Worm (Caenorhabditis elegans): ENCODE data around the gene fbxa-56.
A peak's percentile ranks its signal among the peaks of the same experiment; 100 is the strongest.

The fbxa-56 gene

ce11 chrIII:978889-979288, 41.0 kb upstream of the fbxa-56 start:
- no peak for TF ChIP-seq chd-7 (tag; optimal IDR thresholded peaks at IDR 0.05)
- TF ChIP-seq dox-1 (GFP tag; IDR thresholded peaks at IDR 0.05), result peak; percentile 58
- TF ChIP-seq dpff-1 (tag; optimal IDR thresholded peaks at IDR 0.05), result no peak
- TF ChIP-seq let-526 (GFP tag; IDR thresholded peaks at IDR 0.05), result no peak
- TF ChIP-seq rpc-1 (optimal IDR thresholded peaks at IDR 0.05), result no peak
- peak; percentile 38 for TF ChIP-seq rpc-1 (tag; optimal IDR thresholded peaks at IDR 0.05)
- TF ChIP-seq tbp1 (GFP tag; optimal IDR thresholded peaks at IDR 0.05), result peak; percentile 53
- no peak for TF ChIP-seq dpl-1 (GFP tag; optimal IDR thresholded peaks at IDR 0.05)
- TF ChIP-seq B0261.1 (tag; optimal IDR thresholded peaks at IDR 0.05), result peak; percentile 27
- TF ChIP-seq zfh-2 (GFP tag; conservative IDR thresholded peaks at IDR 0.05), result peak; percentile 83
- TF ChIP-seq egrh-3 (GFP tag; IDR thresholded peaks at IDR 0.05), result peak; percentile 52; the same call in 1 of the 2 replicates

DNA sequence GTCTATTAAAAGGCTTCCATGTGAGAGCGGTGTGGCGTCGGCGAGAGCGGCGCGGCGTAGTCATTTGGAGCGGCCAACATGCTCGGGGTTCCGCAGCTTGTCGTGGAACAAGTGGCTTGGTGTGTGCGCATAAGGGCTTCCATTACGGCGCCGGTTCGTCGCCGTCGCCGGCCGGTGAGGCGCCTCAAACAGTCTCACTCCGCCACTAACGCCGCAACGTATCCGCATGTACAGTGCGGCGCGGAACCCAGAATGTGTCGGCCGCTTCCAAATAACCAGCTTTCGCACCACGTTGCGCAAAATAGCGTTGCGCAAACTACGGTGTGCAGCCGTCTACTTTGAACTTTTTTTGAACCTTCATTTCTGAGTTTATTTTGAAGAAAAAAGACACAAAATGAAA, 33.1 kb upstream of the fbxa-56 start:
- no peak for TF ChIP-seq rpc-1 (optimal IDR thresholded peaks at IDR 0.05)
- TF ChIP-seq rpc-1 (tag; optimal IDR thresholded peaks at IDR 0.05), result no peak
- peak; percentile 84 for TF ChIP-seq zfh-2 (GFP tag; conservative IDR thresholded peaks at IDR 0.05)
- no peak for TF ChIP-seq B0019.2 (GFP tag; conservative IDR thresholded peaks at IDR 0.05)
- no peak for TF ChIP-seq F22D6.2 (tag; optimal IDR thresholded peaks at IDR 0.05)
- TF ChIP-seq F57A8.1 (GFP tag; optimal IDR thresholded peaks at IDR 0.05), result no peak
- no peak for TF ChIP-seq Y53G8AR.9 (GFP tag; conservative IDR thresholded peaks at IDR 0.05)
- TF ChIP-seq athp-1 (tag; optimal IDR thresholded peaks at IDR 0.05), result no peak
- no peak for TF ChIP-seq B0261.1 (tag; optimal IDR thresholded peaks at IDR 0.05)
- TF ChIP-seq snpc-3.4 (tag; optimal IDR thresholded peaks at IDR 0.05), result no peak
- TF ChIP-seq aptf-2 (GFP tag; conservative IDR thresholded peaks at IDR 0.05), result no peak
- TF ChIP-seq F52B5.7 (tag; optimal IDR thresholded peaks at IDR 0.05), result no peak
- no peak for TF ChIP-seq chd-7 (tag; optimal IDR thresholded peaks at IDR 0.05)
- no peak for TF ChIP-seq F37B4.10 (GFP tag; IDR thresholded peaks at IDR 0.05)
- TF ChIP-seq snpc-1.1 (tag; optimal IDR thresholded peaks at IDR 0.05; ENCODE audit: insufficient read depth), result peak; percentile 43
- TF ChIP-seq hmg-1.2 (GFP tag; IDR thresholded peaks at IDR 0.05), result 0 out of 2 replicates have a peak, but pooled peaks have one; percentile 24
- no peak for TF ChIP-seq tbp1 (GFP tag; optimal IDR thresholded peaks at IDR 0.05)
- no peak for TF ChIP-seq ccch-3 (GFP tag; optimal IDR thresholded peaks at IDR 0.05)
- no peak for TF ChIP-seq ekl-4 (GFP tag; IDR thresholded peaks at IDR 0.05)
- TF ChIP-seq lsy-27 (tag; optimal IDR thresholded peaks at IDR 0.05; ENCODE audit: borderline replicate concordance, insufficient read depth), result no peak
- no peak for TF ChIP-seq unc-130 (GFP tag; optimal IDR thresholded peaks at IDR 0.05)
- no peak for TF ChIP-seq snpc-4 (GFP tag; optimal IDR thresholded peaks at IDR 0.05)
- TF ChIP-seq snpc-4 (tag; optimal IDR thresholded peaks at IDR 0.05), result peak in 1 of 4 experiments; percentile 86
- TF ChIP-seq madf-3 (GFP tag; IDR thresholded peaks at IDR 0.05), result 0 out of 2 replicates have a peak, but pooled peaks have one; percentile 13
- TF ChIP-seq madf-8 (GFP tag; conservative IDR thresholded peaks at IDR 0.05), result no peak
- TF ChIP-seq dpff-1 (tag; optimal IDR thresholded peaks at IDR 0.05), result no peak
- TF ChIP-seq tbx-9 (tag; optimal IDR thresholded peaks at IDR 0.05; ENCODE audit: borderline replicate concordance), result no peak
- TF ChIP-seq bed-1 (GFP tag; IDR thresholded peaks at IDR 0.05), result no peak
- no peak for TF ChIP-seq ZK185.1 (tag; optimal IDR thresholded peaks at IDR 0.05; ENCODE audit: poor library complexity, severe bottlenecking)
- TF ChIP-seq somi-1 (GFP tag; optimal IDR thresholded peaks at IDR 0.05), result no peak
- TF ChIP-seq egrh-3 (GFP tag; IDR thresholded peaks at IDR 0.05), result peak; percentile 56; the same call in 1 of the 2 replicates
- no peak for TF ChIP-seq mes-4 (tag; optimal IDR thresholded peaks at IDR 0.05)
- no peak for TF ChIP-seq hrde-1 (tag; optimal IDR thresholded peaks at IDR 0.05; ENCODE audit: borderline replicate concordance)
- no peak for TF ChIP-seq egl-18 (GFP tag; IDR thresholded peaks at IDR 0.05)
- no peak for TF ChIP-seq B0336.3 (GFP tag; IDR thresholded peaks at IDR 0.05)
- TF ChIP-seq unc-62 (GFP tag; optimal IDR thresholded peaks at IDR 0.05), result no peak
- TF ChIP-seq ceh-79 (tag; optimal IDR thresholded peaks at IDR 0.05), result no peak
- TF ChIP-seq pbrm-1 (GFP tag; IDR thresholded peaks at IDR 0.05), result 0 out of 2 replicates have a peak, but pooled peaks have one; percentile 18
- no peak for TF ChIP-seq C06A6.2 (GFP tag; conservative IDR thresholded peaks at IDR 0.05)
- no peak for TF ChIP-seq ceh-40 (GFP tag; IDR thresholded peaks at IDR 0.05)
- TF ChIP-seq mxl-1 (tag; optimal IDR thresholded peaks at IDR 0.05), result no peak
- no peak for TF ChIP-seq T07F8.4 (tag; optimal IDR thresholded peaks at IDR 0.05)
- TF ChIP-seq dpl-1 (GFP tag; optimal IDR thresholded peaks at IDR 0.05), result no peak
- no peak for TF ChIP-seq F57C9.4 (tag; optimal IDR thresholded peaks at IDR 0.05)
